Fruit fly (Drosophila melanogaster) whole organism, wandering third instar larva: ENCODE results near the gene CG5180.

Source experiments
- Abd-B ChIP-seq: fragments of >200 bp; optimal IDR thresholded peaks from 2 replicates; lab custom pipeline; 2017; ENCODE audit warnings: missing biosample characterization, missing genetic modification characterization
- CG32264 ChIP-seq: fragments of 200-800 bp; sonication (Bioruptor generic); optimal IDR thresholded peaks from 2 replicates; lab custom pipeline; 2016; ENCODE audit warnings: missing biosample characterization, missing genetic modification characterization
- CG9705 ChIP-seq: fragments of 200-800 bp; sonication (Bioruptor generic); optimal IDR thresholded peaks from 2 replicates; lab custom pipeline; 2018; ENCODE audit warnings: missing biosample characterization, mild to moderate bottlenecking, missing genetic modification characterization
- CrebA ChIP-seq: fragments of 200-800 bp; sonication (Bioruptor generic); optimal IDR thresholded peaks from 2 replicates; lab custom pipeline; 2016; ENCODE audit warnings: missing biosample characterization, mild to moderate bottlenecking, missing genetic modification characterization, borderline replicate concordance
- Dfd ChIP-seq: fragments of >200 bp; optimal IDR thresholded peaks from 2 replicates; lab custom pipeline; 2017; ENCODE audit warnings: missing biosample characterization, missing genetic modification characterization
- Dif ChIP-seq: fragments of 200-275, 200-300 bp; sonication (Bioruptor generic); optimal IDR thresholded peaks from 2 replicates; lab custom pipeline; 2018; ENCODE audit warnings: missing biosample characterization, missing genetic modification characterization; ENCODE audit not compliant: partially characterized antibody
- GATAd ChIP-seq: sonication (Bioruptor generic); optimal IDR thresholded peaks from 2 replicates; lab custom pipeline; 2016; ENCODE audit warnings: missing biosample characterization, missing genetic modification characterization
- HLH106 ChIP-seq: fragments of 200-800 bp; optimal IDR thresholded peaks from 3 replicates; lab custom pipeline; 2019; ENCODE audit warnings: missing biosample characterization, mild to moderate bottlenecking, missing genetic modification characterization, moderate library complexity
- Hnf4 ChIP-seq: fragments of 200-800 bp; sonication (Bioruptor generic); optimal IDR thresholded peaks from 2 replicates; lab custom pipeline; 2016; ENCODE audit warnings: missing biosample characterization, mild to moderate bottlenecking, missing genetic modification characterization
- Hr78 ChIP-seq: fragments of >200 bp; optimal IDR thresholded peaks from 2 replicates; lab custom pipeline; 2017; ENCODE audit warnings: missing biosample characterization, missing genetic modification characterization
- Hr83 ChIP-seq: fragments of 200-300 bp; sonication (Bioruptor generic); optimal IDR thresholded peaks from 2 replicates; lab custom pipeline; 2016; ENCODE audit warnings: missing biosample characterization, mild to moderate bottlenecking, missing genetic modification characterization, moderate library complexity; ENCODE audit not compliant: poor library complexity, severe bottlenecking
- Jra ChIP-seq: sonication (Bioruptor generic); optimal IDR thresholded peaks from 2 replicates; lab custom pipeline; 2016; ENCODE audit warnings: missing biosample characterization, missing genetic modification characterization
- Mio ChIP-seq: sonication (Bioruptor generic); optimal IDR thresholded peaks from 2 replicates; lab custom pipeline; 2016; ENCODE audit warnings: missing biosample characterization, missing genetic modification characterization
- Myc ChIP-seq: fragments of >200 bp; optimal IDR thresholded peaks from 2 replicates; lab custom pipeline; 2017
- N ChIP-seq: fragments of >200 bp; optimal IDR thresholded peaks from 2 replicates; lab custom pipeline; 2018; ENCODE audit warnings: missing biosample characterization, missing external identifiers, missing genetic modification characterization
- OdsH ChIP-seq: fragments of 200-800 bp; sonication (Bioruptor generic); optimal IDR thresholded peaks from 2 replicates; lab custom pipeline; 2016; ENCODE audit warnings: missing biosample characterization, mild to moderate bottlenecking, missing genetic modification characterization
- Rel ChIP-seq, 2 experiments: fragments of 200-800 bp; sonication (Bioruptor generic) in 1 of 2; optimal IDR thresholded peaks; 2 replicates in 1 of 2; 3 replicates in 1 of 2; lab custom pipeline; 2016 to 2019; ENCODE audit warnings: mild to moderate bottlenecking in 2 of 2, missing biosample characterization in 2 of 2, missing genetic modification characterization in 2 of 2, moderate library complexity in 1 of 2
- Sp1 ChIP-seq: fragments of 200-800 bp; sonication (Bioruptor generic); optimal IDR thresholded peaks from 3 replicates; lab custom pipeline; 2019; ENCODE audit warnings: missing biosample characterization, mild to moderate bottlenecking, missing genetic modification characterization, moderate library complexity
- Vsx2 ChIP-seq: fragments of 200-300, 225-300 bp; sonication (Bioruptor generic); optimal IDR thresholded peaks from 2 replicates; lab custom pipeline; 2018; ENCODE audit warnings: missing biosample characterization, missing genetic modification characterization; ENCODE audit not compliant: partially characterized antibody
- br ChIP-seq: fragments of 200-800 bp; sonication (Bioruptor generic); optimal IDR thresholded peaks from 2 replicates; lab custom pipeline; 2016; ENCODE audit warnings: missing biosample characterization, missing genetic modification characterization
- brk ChIP-seq: fragments of 200-800 bp; sonication (Bioruptor generic); optimal IDR thresholded peaks from 2 replicates; lab custom pipeline; 2016; ENCODE audit warnings: missing biosample characterization, mild to moderate bottlenecking, missing genetic modification characterization
- dl ChIP-seq, 2 experiments: fragments of 175-275, 200-275 bp in 1 of 2; fragments of 200-275 bp in 1 of 2; sonication (Bioruptor generic); optimal IDR thresholded peaks; lab custom pipeline; 2018; ENCODE audit warnings: mild to moderate bottlenecking in 2 of 2, missing biosample characterization in 2 of 2, missing genetic modification characterization in 2 of 2, moderate library complexity in 2 of 2; ENCODE audit not compliant: partially characterized antibody in 2 of 2, insufficient read depth in 1 of 2
- dmrt93B ChIP-seq: fragments of 200-800 bp; sonication (Bioruptor generic); optimal IDR thresholded peaks from 2 replicates; lab custom pipeline; 2018; ENCODE audit warnings: missing biosample characterization, mild to moderate bottlenecking, missing genetic modification characterization
- dsf ChIP-seq: sonication (Bioruptor generic); optimal IDR thresholded peaks from 2 replicates; lab custom pipeline; 2016; ENCODE audit warnings: missing biosample characterization, missing genetic modification characterization, borderline replicate concordance
- ey ChIP-seq: fragments of 200-800 bp; sonication (Bioruptor generic); optimal IDR thresholded peaks from 2 replicates; lab custom pipeline; 2016; ENCODE audit warnings: missing biosample characterization, missing genetic modification characterization
- foxo ChIP-seq, 2 experiments: fragments of 200-800 bp; sonication (Bioruptor generic); optimal IDR thresholded peaks; 2 replicates in 1 of 2; 3 replicates in 1 of 2; lab custom pipeline; 2016 to 2017; ENCODE audit warnings: missing biosample characterization in 2 of 2, missing genetic modification characterization in 2 of 2
- fru ChIP-seq: fragments of 200-800 bp; sonication (Bioruptor generic); optimal IDR thresholded peaks from 3 replicates; lab custom pipeline; 2016; ENCODE audit warnings: missing biosample characterization, mild to moderate bottlenecking, missing genetic modification characterization
- h ChIP-seq: fragments of 200-800 bp; sonication (Bioruptor generic); optimal IDR thresholded peaks from 3 replicates; lab custom pipeline; 2016; ENCODE audit warnings: missing biosample characterization, mild to moderate bottlenecking, missing genetic modification characterization
- jim ChIP-seq: fragments of 175-275, 200-325 bp; sonication (Bioruptor generic); optimal IDR thresholded peaks from 2 replicates; lab custom pipeline; 2016; ENCODE audit warnings: missing biosample characterization, mild to moderate bottlenecking, missing genetic modification characterization
- lola ChIP-seq: fragments of >200 bp; optimal IDR thresholded peaks from 2 replicates; lab custom pipeline; 2017; ENCODE audit warnings: missing biosample characterization, missing genetic modification characterization
- pan ChIP-seq: fragments of >200 bp; optimal IDR thresholded peaks from 2 replicates; lab custom pipeline; 2017
- psq ChIP-seq: fragments of 200-800 bp; sonication (Bioruptor generic); optimal IDR thresholded peaks from 3 replicates; lab custom pipeline; 2017; ENCODE audit warnings: missing biosample characterization, mild to moderate bottlenecking, missing genetic modification characterization, moderate library complexity
- rgr ChIP-seq: fragments of 200-800 bp; sonication (Bioruptor generic); optimal IDR thresholded peaks from 3 replicates; lab custom pipeline; 2016; ENCODE audit warnings: missing biosample characterization, mild to moderate bottlenecking, missing genetic modification characterization
- sage ChIP-seq: fragments of 200-800 bp; sonication (Bioruptor generic); optimal IDR thresholded peaks from 2 replicates; lab custom pipeline; 2016; ENCODE audit warnings: missing biosample characterization, mild to moderate bottlenecking, missing genetic modification characterization
- sv ChIP-seq: fragments of 200-800 bp; sonication (Bioruptor generic); optimal IDR thresholded peaks from 3 replicates; lab custom pipeline; 2016; ENCODE audit warnings: missing biosample characterization, missing genetic modification characterization
- tai ChIP-seq: sonication (Bioruptor generic); optimal IDR thresholded peaks from 2 replicates; lab custom pipeline; 2016; ENCODE audit warnings: missing biosample characterization, missing genetic modification characterization
- usp ChIP-seq: fragments of >200 bp; optimal IDR thresholded peaks from 2 replicates; lab custom pipeline; 2017; ENCODE audit warnings: missing biosample characterization, missing genetic modification characterization
- woc ChIP-seq: sonication (Bioruptor generic); optimal IDR thresholded peaks from 2 replicates; lab custom pipeline; 2016; ENCODE audit warnings: missing biosample characterization, mild to moderate bottlenecking, missing genetic modification characterization

The CG5180 gene

dm6 chr3R:20563830-20564421, 6.2 kb downstream of the CG5180 start, which contains the start of gene CG10877:
Gene CG10877, minus strand, starts transcription at chr3R:20564067.
- no peak for TF ChIP-seq OdsH (GFP tag; lab: Kevin White, UChicago)
- peak; percentile 3 for TF ChIP-seq Sp1 (GFP tag; lab: Kevin White, UChicago)
- TF ChIP-seq Rel (GFP tag; optimal IDR thresholded peaks at IDR 0.05; lab: Kevin White, UChicago), result no peak
- TF ChIP-seq Rel (tag; optimal IDR thresholded peaks at IDR 0.05; lab: Kevin White, UChicago), result peak; percentile 27
- no peak for TF ChIP-seq psq (GFP tag; lab: Kevin White, UChicago)
- peak; percentile 5 for TF ChIP-seq Jra
- TF ChIP-seq dl (GFP tag; optimal IDR thresholded peaks at IDR 0.05; lab: Kevin White, UChicago; ENCODE audit: insufficient read depth in 1 of 2, partially characterized antibody in 2 of 2), result peak in 1 of 2 experiments; percentile 24
- no peak for TF ChIP-seq Dfd
- TF ChIP-seq dsf, result no peak
- no peak for TF ChIP-seq Abd-B
- TF ChIP-seq sv (GFP tag; lab: Kevin White, UChicago), result no peak

- TF ChIP-seq Dif (GFP tag; lab: Kevin White, UChicago), result peak; percentile 65
- no peak for TF ChIP-seq CrebA (GFP tag; lab: Kevin White, UChicago)
- TF ChIP-seq foxo (GFP tag; optimal IDR thresholded peaks at IDR 0.05; lab: Kevin White, UChicago), result no peak
- no peak for TF ChIP-seq GATAd (GFP tag; lab: Kevin White, UChicago)
- TF ChIP-seq Abd-B, result no peak
- TF ChIP-seq lola (GFP tag; lab: Kevin White, UChicago), result no peak
- TF ChIP-seq tai (GFP tag; lab: Kevin White, UChicago), result no peak
- TF ChIP-seq CG32264 (GFP tag; lab: Kevin White, UChicago), result no peak
- TF ChIP-seq rgr (GFP tag; lab: Kevin White, UChicago), result no peak
- no peak for TF ChIP-seq fru (GFP tag; lab: Kevin White, UChicago)
- TF ChIP-seq Vsx2 (GFP tag; lab: Kevin White, UChicago), result no peak
- TF ChIP-seq sage, result peak; percentile 32
- TF ChIP-seq h (GFP tag; lab: Kevin White, UChicago), result peak; percentile 10
- no peak for TF ChIP-seq brk (GFP tag; lab: Kevin White, UChicago)
- no peak for TF ChIP-seq N (GFP tag; lab: Kevin White, UChicago)
- TF ChIP-seq Hr83 (GFP tag; lab: Kevin White, UChicago), result no peak
- TF ChIP-seq dmrt93B, result no peak
- peak in 1 of 2 experiments; percentile 54 for TF ChIP-seq dl (GFP tag; optimal IDR thresholded peaks at IDR 0.05; lab: Kevin White, UChicago; ENCODE audit: insufficient read depth in 1 of 2, partially characterized antibody in 2 of 2)
- TF ChIP-seq br (GFP tag; lab: Kevin White, UChicago), result peak; percentile 2
- no peak for TF ChIP-seq HLH106 (tag; lab: Kevin White, UChicago)
- no peak for TF ChIP-seq dsf
- no peak for TF ChIP-seq pan (lab: Kevin White, UChicago)
- TF ChIP-seq Hr78 (GFP tag; lab: Kevin White, UChicago), result no peak
- TF ChIP-seq Jra, result no peak
- TF ChIP-seq Hnf4 (GFP tag; lab: Kevin White, UChicago), result no peak
- no peak for TF ChIP-seq woc (GFP tag; lab: Kevin White, UChicago)
- no peak for TF ChIP-seq Myc (lab: Kevin White, UChicago)
- no peak for TF ChIP-seq ey (GFP tag; lab: Kevin White, UChicago)
- no peak for TF ChIP-seq jim
- no peak for TF ChIP-seq Mio
- peak; percentile 5 for TF ChIP-seq OdsH (GFP tag; lab: Kevin White, UChicago)
- TF ChIP-seq psq (GFP tag; lab: Kevin White, UChicago), result no peak
- TF ChIP-seq sv (GFP tag; lab: Kevin White, UChicago), result no peak
- TF ChIP-seq CG9705 (GFP tag; lab: Kevin White, UChicago), result no peak
- TF ChIP-seq usp, result no peak
- peak; percentile 47 for TF ChIP-seq Rel (GFP tag; optimal IDR thresholded peaks at IDR 0.05; lab: Kevin White, UChicago)
- TF ChIP-seq Rel (tag; optimal IDR thresholded peaks at IDR 0.05; lab: Kevin White, UChicago), result peak; percentile 51
- peak; percentile 10 for TF ChIP-seq Sp1 (GFP tag; lab: Kevin White, UChicago)
- no peak for TF ChIP-seq Dfd
These were observed 7.8 kb downstream of the CG5180 start for dm6 chr3R:20565546-20565948.
